Worm (Caenorhabditis elegans): ENCODE results near the gene smap-1.

DNA sequence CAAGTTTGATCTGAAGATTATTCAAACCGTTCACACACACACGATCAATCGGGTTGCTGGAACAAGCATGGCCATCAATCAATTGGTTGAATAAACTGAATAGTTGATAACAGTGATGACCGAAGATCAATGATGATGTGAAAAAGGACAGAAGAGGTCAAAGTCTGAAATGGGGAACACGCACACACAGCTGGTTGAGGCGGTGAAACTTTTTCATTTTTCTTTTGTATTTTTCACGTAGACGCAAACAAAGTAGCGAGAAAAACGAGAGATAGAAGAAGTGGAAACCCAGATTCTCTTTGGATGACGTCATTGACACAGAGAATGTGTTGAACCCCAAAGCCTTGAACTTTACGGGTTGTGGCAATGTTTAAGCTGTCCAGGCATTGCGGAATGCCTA is 22.1 kb downstream of the smap-1 start:
- TF ChIP-seq ama-1 (optimal IDR thresholded peaks at IDR 0.05) (peak; percentile 96), nhr-23 (tag; optimal IDR thresholded peaks at IDR 0.05) (peak; percentile 87), ceh-9 (tag; optimal IDR thresholded peaks at IDR 0.05) (no peak), mdl-1 (tag; optimal IDR thresholded peaks at IDR 0.05) (peak; percentile 61), fos-1 (tag; optimal IDR thresholded peaks at IDR 0.05) (no peak), elt-2 (tag; optimal IDR thresholded peaks at IDR 0.05) (peak; percentile 63), nhr-28 (tag; optimal IDR thresholded peaks at IDR 0.05) (no peak), tbx-2 (tag; optimal IDR thresholded peaks at IDR 0.05) (peak; percentile 41), ZK546.5 (tag; optimal IDR thresholded peaks at IDR 0.05) (no peak), nhr-76 (tag; optimal IDR thresholded peaks at IDR 0.05) (peak; percentile 40), pqm-1 (tag; optimal IDR thresholded peaks at IDR 0.05) (peak; percentile 63), lin-15B (tag; optimal IDR thresholded peaks at IDR 0.05) (no peak), unc-62 (GFP tag; optimal IDR thresholded peaks at IDR 0.05) (no peak)

Data from whole organism, L3 larva.